Worm (Caenorhabditis elegans) whole organism, midembryonic: ENCODE data around the gene B0564.2.

Experiments
- cog-1 ChIP-seq: sonication (generic microtip); optimal IDR thresholded peaks from 2 replicates; lab custom pipeline; 2016; ENCODE audit warnings: missing genetic modification characterization, missing compliant biosample characterization
- ref-1 ChIP-seq: fragments of 200-800 bp; sonication (Bioruptor generic); conservative IDR thresholded peaks from 2 replicates; pipeline ENCODE4 v1.3.6; 2022; ENCODE audit warnings: missing genetic modification reagents, missing genetic modification characterization, missing compliant biosample characterization
- ztf-23 ChIP-seq: fragments of 200-800 bp; sonication (Bioruptor generic); IDR thresholded peaks from 2 replicates; pipeline ENCODE4 v1.3.6; 2022; ENCODE audit warnings: missing genetic modification reagents, missing genetic modification characterization, missing compliant biosample characterization
- ztf-29 ChIP-seq: fragments of 200-800 bp; sonication (Bioruptor generic); IDR thresholded peaks from 2 replicates; pipeline ENCODE4 v1.3.6; 2022; ENCODE audit warnings: missing genetic modification reagents, missing genetic modification characterization, missing compliant biosample characterization

- TF ChIP-seq ztf-29 = no peak
- no peak for TF ChIP-seq ztf-23 (GFP tag; lab: Robert Waterston, UW)
- no peak for TF ChIP-seq cog-1 (tag; lab: Kevin White, UChicago)
- no peak for TF ChIP-seq ref-1
Measured at ce11 chrIV:13085675-13086074, 21.8 kb upstream of the B0564.2 start.
